Fruit fly (Drosophila melanogaster): ENCODE results near the gene CG13065.

dm6 chr3L:16303078-16303477, 25.8 kb downstream of the CG13065 start, which contains the start of gene CG13044:
- TF ChIP-seq h (optimal IDR thresholded peaks at IDR 0.05) (no peak), Sin3A (optimal IDR thresholded peaks at IDR 0.05) (no peak)

Measured in Kc167 (cell line).